Fruit fly (Drosophila melanogaster) whole organism, wandering third instar larva: ENCODE data around the gene CG8915.

Experiments
- Dfd ChIP-seq: fragments of >200 bp; optimal IDR thresholded peaks from 2 replicates; lab custom pipeline; 2017; ENCODE audit warnings: missing biosample characterization, missing genetic modification characterization
- Hnf4 ChIP-seq: fragments of 200-800 bp; sonication (Bioruptor generic); optimal IDR thresholded peaks from 2 replicates; lab custom pipeline; 2016; ENCODE audit warnings: missing biosample characterization, mild to moderate bottlenecking, missing genetic modification characterization
- Jra ChIP-seq: sonication (Bioruptor generic); optimal IDR thresholded peaks from 2 replicates; lab custom pipeline; 2016; ENCODE audit warnings: missing biosample characterization, missing genetic modification characterization
- Sp1 ChIP-seq: fragments of 200-800 bp; sonication (Bioruptor generic); optimal IDR thresholded peaks from 3 replicates; lab custom pipeline; 2019; ENCODE audit warnings: missing biosample characterization, mild to moderate bottlenecking, missing genetic modification characterization, moderate library complexity
- usp ChIP-seq: fragments of >200 bp; optimal IDR thresholded peaks from 2 replicates; lab custom pipeline; 2017; ENCODE audit warnings: missing biosample characterization, missing genetic modification characterization

dm6 chrX:17237421-17237820 is 7.4 kb downstream of the CG8915 start:
- TF ChIP-seq Dfd (no peak), usp (GFP tag; lab: Kevin White, UChicago) (no peak), Hnf4 (no peak), Sp1 (GFP tag; lab: Kevin White, UChicago) (no peak), Jra (GFP tag; lab: Kevin White, UChicago) (no peak)
